1 worm cellular context compared by ENCODE assay signal in the genomic region with DNA sequence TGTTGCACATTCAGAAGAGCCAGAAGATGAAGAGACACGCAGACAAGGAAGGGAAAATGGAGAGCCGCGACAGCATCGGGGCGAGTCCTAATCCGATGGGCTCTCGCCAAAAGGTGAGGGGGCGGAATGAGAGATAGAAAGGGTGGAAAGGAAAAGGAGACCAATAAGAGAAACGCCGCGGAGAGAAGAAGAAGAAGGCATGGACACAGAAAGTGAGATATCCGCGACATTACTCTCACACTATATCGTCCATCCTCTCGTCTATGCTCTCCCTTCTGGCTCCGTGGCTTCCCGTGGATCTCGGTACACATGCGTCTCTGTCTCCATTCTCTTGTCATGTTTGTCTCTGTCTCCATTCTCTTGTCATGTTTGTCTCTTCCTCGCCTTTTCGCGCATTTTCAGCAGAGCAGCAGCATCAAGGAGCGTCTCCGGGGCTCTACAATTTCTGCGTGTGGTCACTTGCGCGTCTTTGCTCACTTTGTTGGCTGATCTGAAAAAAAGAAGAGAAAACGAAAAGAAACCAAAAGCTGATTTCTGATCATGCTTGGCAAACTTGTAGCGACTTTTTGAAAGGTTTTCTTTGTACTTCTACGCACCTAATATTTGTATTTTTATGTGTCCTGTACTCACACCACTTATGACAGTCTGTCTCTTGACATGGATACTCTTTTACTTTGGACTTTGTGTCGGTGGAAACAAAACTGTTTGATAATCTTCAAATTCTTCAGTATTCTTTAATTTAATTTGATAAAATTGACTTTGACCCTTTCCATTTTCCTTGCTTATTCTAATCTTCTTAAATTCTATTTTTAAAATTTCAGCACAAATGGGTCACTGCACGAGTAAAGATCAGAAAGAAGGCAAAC.
TF ChIP-seq lines count a peak whose summit lies in the region.

A gene (plus strand): TSS at position 816 of the 866 bp plus-strand sequence.

TF ChIP-seq in whole organism, L4 larva, 104 proteins besides CTCF, POLR2A, EP300 and RAD21 (continued from another document):
- TF ChIP-seq ceh-28 (tag; optimal IDR thresholded peaks at IDR 0.05; lab: Kevin White, UChicago) = no peak
- TF ChIP-seq F37D6.2 (tag; optimal IDR thresholded peaks at IDR 0.05; lab: Kevin White, UChicago) = peak; percentile 64
- TF ChIP-seq set-16 (GFP tag; IDR thresholded peaks at IDR 0.05; lab: Robert Waterston, UW) = peak; percentile 72
- no peak for TF ChIP-seq mes-2 (tag; optimal IDR thresholded peaks at IDR 0.05; lab: Kevin White, UChicago; ENCODE audit: poor library complexity, severe bottlenecking)
- no peak for TF ChIP-seq nhr-41 (GFP tag; IDR thresholded peaks at IDR 0.05; lab: Robert Waterston, UW)
- TF ChIP-seq dmd-6 (GFP tag; IDR thresholded peaks at IDR 0.05; lab: Robert Waterston, UW) = peak; percentile 24; the same call in 1 of the 2 replicates
